Worm (Caenorhabditis elegans) whole organism, mixed stage, embryonic: Measurements from ENCODE around the gene srt-22.

Experiments used
- M03D4.4 ChIP-seq: sonication (generic microtip); optimal IDR thresholded peaks from 2 replicates; lab custom pipeline; 2017; ENCODE audit warnings: mild to moderate bottlenecking, missing genetic modification characterization, missing compliant biosample characterization
- bed-3 ChIP-seq: fragments of 200-800 bp; sonication (Bioruptor generic); optimal IDR thresholded peaks from 3 replicates; lab custom pipeline; 2018; ENCODE audit warnings: mild to moderate bottlenecking, missing genetic modification characterization, moderate library complexity, missing compliant biosample characterization
- blmp-1 ChIP-seq: fragments of 150-350 bp; optimal IDR thresholded peaks from 2 replicates; lab custom pipeline; 2014; ENCODE audit warnings: missing biosample characterization, missing genetic modification characterization
- ceh-39 ChIP-seq: fragments of 150-350 bp; optimal IDR thresholded peaks from 2 replicates; lab custom pipeline; 2014; ENCODE audit warnings: missing biosample characterization, missing genetic modification characterization
- ceh-43 ChIP-seq: fragments of 200-800 bp; sonication (Bioruptor generic); optimal IDR thresholded peaks from 2 replicates; lab custom pipeline; 2018; ENCODE audit warnings: mild to moderate bottlenecking, missing genetic modification characterization, moderate library complexity, missing compliant biosample characterization
- ceh-83 ChIP-seq: fragments of 200-800 bp; sonication (Bioruptor generic); optimal IDR thresholded peaks from 2 replicates; lab custom pipeline; 2018; ENCODE audit warnings: mild to moderate bottlenecking, missing genetic modification characterization, missing compliant biosample characterization
- ces-1 ChIP-seq: fragments of 150-350 bp; optimal IDR thresholded peaks from 2 replicates; lab custom pipeline; 2014; ENCODE audit warnings: missing biosample characterization, missing genetic modification reagents, missing genetic modification characterization
- cnd-1 ChIP-seq: fragments of 200-800 bp; sonication (Bioruptor generic); optimal IDR thresholded peaks from 2 replicates; lab custom pipeline; 2018; ENCODE audit warnings: mild to moderate bottlenecking, missing genetic modification characterization, missing compliant biosample characterization
- drap-1 ChIP-seq: fragments of 200-800 bp; sonication (Bioruptor generic); optimal IDR thresholded peaks from 3 replicates; lab custom pipeline; 2018; ENCODE audit warnings: mild to moderate bottlenecking, missing genetic modification characterization, missing compliant biosample characterization
- elt-1 ChIP-seq: sonication (generic microtip); optimal IDR thresholded peaks from 2 replicates; lab custom pipeline; 2017; ENCODE audit warnings: missing genetic modification characterization, mild to moderate bottlenecking, missing compliant biosample characterization, antibody characterized with exemption, moderate library complexity, borderline replicate concordance; ENCODE audit not compliant: insufficient read depth
- flh-1 ChIP-seq: fragments of 200-800 bp; sonication (Bioruptor generic); optimal IDR thresholded peaks from 2 replicates; lab custom pipeline; 2018; ENCODE audit warnings: mild to moderate bottlenecking, missing genetic modification characterization, moderate library complexity, missing compliant biosample characterization
- ham-2 ChIP-seq: fragments of 200-800 bp; sonication (Bioruptor generic); optimal IDR thresholded peaks from 2 replicates; lab custom pipeline; 2018; ENCODE audit warnings: mild to moderate bottlenecking, missing genetic modification characterization, missing compliant biosample characterization
- hlh-1 ChIP-seq: fragments of 150-350 bp; optimal IDR thresholded peaks from 2 replicates; lab custom pipeline; 2014; ENCODE audit warnings: missing biosample characterization, missing genetic modification reagents, missing genetic modification characterization
- lin-32 ChIP-seq: fragments of 200-800 bp; sonication (Bioruptor generic); optimal IDR thresholded peaks from 2 replicates; lab custom pipeline; 2018; ENCODE audit warnings: mild to moderate bottlenecking, missing genetic modification characterization, missing compliant biosample characterization
- lsy-2 ChIP-seq: fragments of 150-350 bp; optimal IDR thresholded peaks from 2 replicates; lab custom pipeline; 2014; ENCODE audit warnings: missing biosample characterization, missing genetic modification characterization
- mab-5 ChIP-seq: fragments of 150-350 bp; optimal IDR thresholded peaks from 2 replicates; lab custom pipeline; 2014; ENCODE audit warnings: missing biosample characterization, missing genetic modification characterization
- mep-1 ChIP-seq: fragments of 150-350 bp; optimal IDR thresholded peaks from 2 replicates; lab custom pipeline; 2017; ENCODE audit warnings: missing biosample characterization, missing genetic modification reagents, missing genetic modification characterization, inconsistent platforms
- mls-2 ChIP-seq: sonication (generic microtip); optimal IDR thresholded peaks from 2 replicates; lab custom pipeline; 2016; ENCODE audit warnings: mild to moderate bottlenecking, missing genetic modification characterization, moderate library complexity, missing compliant biosample characterization
- nhr-12 ChIP-seq: fragments of 150-350 bp; optimal IDR thresholded peaks from 2 replicates; lab custom pipeline; 2014; ENCODE audit warnings: missing biosample characterization, missing genetic modification characterization
- nhr-2 ChIP-seq: fragments of 150-350 bp; optimal IDR thresholded peaks from 2 replicates; lab custom pipeline; 2014; ENCODE audit warnings: missing biosample characterization, missing genetic modification characterization
- nhr-237 ChIP-seq: fragments of 150-350 bp; optimal IDR thresholded peaks from 2 replicates; lab custom pipeline; 2014; ENCODE audit warnings: missing biosample characterization, missing genetic modification characterization
- nhr-28 ChIP-seq: fragments of 150-350 bp; optimal IDR thresholded peaks from 2 replicates; lab custom pipeline; 2014; ENCODE audit warnings: missing biosample characterization, missing genetic modification characterization
- nhr-76 ChIP-seq: sonication (generic microtip); optimal IDR thresholded peaks from 2 replicates; lab custom pipeline; 2017; ENCODE audit warnings: missing biosample characterization, missing genetic modification characterization
- pha-4 ChIP-seq: fragments of 150-350 bp; optimal IDR thresholded peaks from 2 replicates; lab custom pipeline; 2018; ENCODE audit warnings: missing biosample characterization, missing genetic modification reagents, missing genetic modification characterization
- sem-2 ChIP-seq: fragments of 200-800 bp; sonication (Bioruptor generic); optimal IDR thresholded peaks from 2 replicates; lab custom pipeline; 2018; ENCODE audit warnings: mild to moderate bottlenecking, missing genetic modification characterization, missing compliant biosample characterization
- snpc-4 ChIP-seq: fragments of 150-350 bp; optimal IDR thresholded peaks from 2 replicates; lab custom pipeline; 2014; ENCODE audit warnings: missing biosample characterization, missing genetic modification characterization
- sptf-1 ChIP-seq: sonication (generic microtip); optimal IDR thresholded peaks from 2 replicates; lab custom pipeline; 2017; ENCODE audit warnings: mild to moderate bottlenecking, missing genetic modification characterization, moderate library complexity, missing compliant biosample characterization
- tbx-8 ChIP-seq: fragments of 200-800 bp; sonication (Bioruptor generic); optimal IDR thresholded peaks from 2 replicates; lab custom pipeline; 2018; ENCODE audit warnings: mild to moderate bottlenecking, missing genetic modification characterization, moderate library complexity, missing compliant biosample characterization
- unc-120 ChIP-seq: sonication (generic microtip); optimal IDR thresholded peaks from 2 replicates; lab custom pipeline; 2017; ENCODE audit warnings: missing genetic modification characterization, missing compliant biosample characterization; ENCODE audit not compliant: poor library complexity, severe bottlenecking
- unc-62 ChIP-seq: fragments of 150-350 bp; optimal IDR thresholded peaks from 2 replicates; lab custom pipeline; 2014; ENCODE audit warnings: missing biosample characterization, missing genetic modification reagents, missing genetic modification characterization
- zip-8 ChIP-seq: fragments of 150-350 bp; optimal IDR thresholded peaks from 2 replicates; lab custom pipeline; 2014; ENCODE audit warnings: missing biosample characterization, missing genetic modification characterization
- ztf-11 ChIP-seq: fragments of 150-350 bp; optimal IDR thresholded peaks from 2 replicates; lab custom pipeline; 2014; ENCODE audit warnings: missing biosample characterization, missing genetic modification characterization

srt-22 gene

ce11 chrV:15313529-15313928 is 2.2 kb downstream of the srt-22 start:
- no peak for TF ChIP-seq sem-2 (GFP tag; lab: Kevin White, UChicago)
- TF ChIP-seq mls-2 (tag; lab: Kevin White, UChicago), result no peak
- no peak for TF ChIP-seq tbx-8 (GFP tag; lab: Kevin White, UChicago)
- TF ChIP-seq ceh-43, result no peak
- no peak for TF ChIP-seq ham-2 (GFP tag; lab: Kevin White, UChicago)
- TF ChIP-seq elt-1 (tag; lab: Kevin White, UChicago), result no peak
- TF ChIP-seq lsy-2 (tag; lab: Kevin White, UChicago), result no peak
- TF ChIP-seq nhr-28 (tag; lab: Kevin White, UChicago), result no peak
- no peak for TF ChIP-seq ceh-83 (GFP tag; lab: Kevin White, UChicago)
- no peak for TF ChIP-seq nhr-2 (tag; lab: Kevin White, UChicago)
- no peak for TF ChIP-seq snpc-4

ce11 chrV:15310780-15311179 is 4.9 kb downstream of the srt-22 start, which contains the start of gene irld-62:
Gene irld-62, plus strand, starts transcription at chrV:15311080.
- no peak for TF ChIP-seq sem-2 (GFP tag; lab: Kevin White, UChicago)
- no peak for TF ChIP-seq nhr-12 (tag; lab: Kevin White, UChicago)
- no peak for TF ChIP-seq unc-120 (tag; lab: Kevin White, UChicago)
- no peak for TF ChIP-seq blmp-1
- TF ChIP-seq lin-32 (GFP tag; lab: Kevin White, UChicago), result no peak
- no peak for TF ChIP-seq ztf-11 (tag; lab: Kevin White, UChicago)
- no peak for TF ChIP-seq lsy-2 (tag; lab: Kevin White, UChicago)
- no peak for TF ChIP-seq mab-5 (tag; lab: Kevin White, UChicago)
- no peak for TF ChIP-seq ces-1 (GFP tag; lab: Kevin White, UChicago)

ce11 chrV:15309011-15309410 is 6.7 kb downstream of the srt-22 start, which contains the start of gene srz-10:
Gene srz-10, minus strand, starts transcription at chrV:15309098.
- TF ChIP-seq nhr-2 (tag; lab: Kevin White, UChicago), result no peak
- no peak for TF ChIP-seq zip-8 (tag; lab: Kevin White, UChicago)
- no peak for TF ChIP-seq sem-2 (GFP tag; lab: Kevin White, UChicago)
- TF ChIP-seq ceh-83 (GFP tag; lab: Kevin White, UChicago), result no peak
- no peak for TF ChIP-seq ceh-43
- no peak for TF ChIP-seq tbx-8 (GFP tag; lab: Kevin White, UChicago)
- no peak for TF ChIP-seq cnd-1 (tag; lab: Kevin White, UChicago)

- no peak for TF ChIP-seq ham-2 (GFP tag; lab: Kevin White, UChicago)
Measured at ce11 chrV:15306745-15307144, 9.0 kb downstream of the srt-22 start, which contains the start of gene T26H8.4. Gene T26H8.4, minus strand, starts transcription at chrV:15306845.

- no peak for TF ChIP-seq bed-3 (GFP tag; lab: Kevin White, UChicago)
- TF ChIP-seq nhr-237 (tag; lab: Kevin White, UChicago), result no peak
- no peak for TF ChIP-seq ceh-39 (tag; lab: Kevin White, UChicago)
- TF ChIP-seq flh-1 (GFP tag; lab: Kevin White, UChicago), result no peak
- no peak for TF ChIP-seq mab-5 (tag; lab: Kevin White, UChicago)
- no peak for TF ChIP-seq nhr-28 (tag; lab: Kevin White, UChicago)
- TF ChIP-seq hlh-1 (tag; lab: Kevin White, UChicago), result no peak
- TF ChIP-seq nhr-76, result no peak
- TF ChIP-seq mep-1 (tag; lab: Kevin White, UChicago), result no peak
- TF ChIP-seq ham-2 (GFP tag; lab: Kevin White, UChicago), result no peak
- TF ChIP-seq sptf-1 (tag; lab: Kevin White, UChicago), result no peak
- TF ChIP-seq pha-4 (tag; lab: Kevin White, UChicago), result no peak
- no peak for TF ChIP-seq unc-62 (GFP tag; lab: Kevin White, UChicago)
- no peak for TF ChIP-seq ceh-43
Measured at ce11 chrV:15305502-15305901, 10.2 kb downstream of the srt-22 start, which contains the start of gene T26H8.5. Gene T26H8.5, minus strand, starts transcription at chrV:15305602.

- TF ChIP-seq nhr-76 (no peak), cnd-1 (tag; lab: Kevin White, UChicago) (no peak), pha-4 (tag; lab: Kevin White, UChicago) (no peak), nhr-237 (tag; lab: Kevin White, UChicago) (no peak), lsy-2 (tag; lab: Kevin White, UChicago) (no peak), drap-1 (GFP tag; lab: Kevin White, UChicago) (no peak), ceh-43 (no peak), ztf-11 (tag; lab: Kevin White, UChicago) (no peak), hlh-1 (tag; lab: Kevin White, UChicago) (no peak), ceh-83 (GFP tag; lab: Kevin White, UChicago) (no peak), tbx-8 (GFP tag; lab: Kevin White, UChicago) (no peak), snpc-4 (no peak), mls-2 (tag; lab: Kevin White, UChicago) (no peak), unc-62 (GFP tag; lab: Kevin White, UChicago) (no peak), M03D4.4 (no peak)
Measured at ce11 chrV:15303625-15304024, 12.1 kb downstream of the srt-22 start, which contains the start of gene srx-48. Gene srx-48, minus strand, starts transcription at chrV:15303725.
